Fruit fly (Drosophila melanogaster) whole organism, embryonic: Measurements from ENCODE around the gene heix.

Experiments used
- Atf3 ChIP-seq: fragments of 200-800 bp; sonication (Bioruptor generic); optimal IDR thresholded peaks from 3 replicates; lab custom pipeline; 2016; ENCODE audit warnings: missing biosample characterization, missing genetic modification characterization
- CG10462 ChIP-seq: fragments of 200-800 bp; sonication (Bioruptor generic); optimal IDR thresholded peaks from 2 replicates; lab custom pipeline; 2016; ENCODE audit warnings: missing biosample characterization, missing genetic modification characterization
- CG10979 ChIP-seq: fragments of 200-800 bp; sonication (Bioruptor generic); optimal IDR thresholded peaks from 2 replicates; lab custom pipeline; 2018; ENCODE audit warnings: missing biosample characterization, mild to moderate bottlenecking, missing genetic modification characterization, moderate library complexity
- CG12659 ChIP-seq: fragments of 200-800 bp; sonication (Bioruptor generic); optimal IDR thresholded peaks from 3 replicates; lab custom pipeline; 2017; ENCODE audit warnings: mild to moderate bottlenecking, missing biosample characterization, missing genetic modification reagents, missing genetic modification characterization
- CG13775 ChIP-seq: fragments of 200-800 bp; sonication (Bioruptor generic); optimal IDR thresholded peaks from 3 replicates; lab custom pipeline; 2017; ENCODE audit warnings: missing biosample characterization, mild to moderate bottlenecking, missing genetic modification characterization
- CG1602 ChIP-seq: fragments of 200-800 bp; sonication (Bioruptor generic); optimal IDR thresholded peaks from 3 replicates; lab custom pipeline; 2016; ENCODE audit warnings: missing biosample characterization, missing genetic modification characterization
- CG1647 ChIP-seq: fragments of 200-800 bp; sonication (Bioruptor generic); optimal IDR thresholded peaks from 3 replicates; lab custom pipeline; 2016; ENCODE audit warnings: missing biosample characterization, missing genetic modification characterization
- CG17802 ChIP-seq: fragments of 200-800 bp; sonication (Bioruptor generic); optimal IDR thresholded peaks from 2 replicates; lab custom pipeline; 2018; ENCODE audit warnings: missing biosample characterization, mild to moderate bottlenecking, missing genetic modification characterization, moderate library complexity
- CG31441 ChIP-seq: fragments of 200-800 bp; sonication (Bioruptor generic); IDR thresholded peaks from 2 replicates; pipeline ENCODE4 v1.3.6; 2022; ENCODE audit warnings: missing biosample characterization, missing genetic modification characterization
- CG3163 ChIP-seq: fragments of 200-800 bp; sonication (Bioruptor generic); optimal IDR thresholded peaks from 3 replicates; lab custom pipeline; 2016; ENCODE audit warnings: missing biosample characterization, missing genetic modification characterization
- CG34224 ChIP-seq: fragments of 200-800 bp; sonication (Bioruptor generic); IDR thresholded peaks from 3 replicates; pipeline ENCODE4 v1.3.6; 2022; ENCODE audit warnings: missing biosample characterization, missing genetic modification characterization; ENCODE audit not compliant: partially characterized antibody
- CG4360 ChIP-seq: fragments of 200-800 bp; sonication (Bioruptor generic); IDR thresholded peaks from 2 replicates; pipeline ENCODE4 v1.3.6; 2022; ENCODE audit warnings: missing biosample characterization, missing genetic modification characterization
- CG7963 ChIP-seq: fragments of 200-800 bp; sonication (Bioruptor generic); IDR thresholded peaks from 3 replicates; pipeline ENCODE4 v1.3.6; 2022; ENCODE audit warnings: missing biosample characterization, missing genetic modification characterization; ENCODE audit not compliant: partially characterized antibody
- CG8089 ChIP-seq: fragments of 200-800 bp; sonication (Bioruptor generic); optimal IDR thresholded peaks from 3 replicates; lab custom pipeline; 2016; ENCODE audit warnings: missing biosample characterization, missing genetic modification characterization
- CG9215 ChIP-seq: fragments of 200-800 bp; sonication (Bioruptor generic); IDR thresholded peaks from 2 replicates; pipeline ENCODE4 v1.3.6; 2022; ENCODE audit warnings: missing biosample characterization, missing genetic modification characterization
- CG9609 ChIP-seq: fragments of 200-800 bp; sonication (Bioruptor generic); optimal IDR thresholded peaks from 3 replicates; lab custom pipeline; 2016; ENCODE audit warnings: missing biosample characterization, missing genetic modification characterization
- CG9876 ChIP-seq: fragments of 200-800 bp; sonication (Bioruptor generic); optimal IDR thresholded peaks from 2 replicates; lab custom pipeline; 2016; ENCODE audit warnings: missing biosample characterization, missing genetic modification characterization
- Dek ChIP-seq: fragments of 200-800 bp; sonication (Bioruptor generic); optimal IDR thresholded peaks from 3 replicates; lab custom pipeline; 2019; ENCODE audit warnings: missing biosample characterization, mild to moderate bottlenecking, missing genetic modification characterization, moderate library complexity
- Ets97D ChIP-seq: fragments of 200-800 bp; sonication (Bioruptor generic); optimal IDR thresholded peaks from 3 replicates; lab custom pipeline; 2016; ENCODE audit warnings: missing biosample characterization, missing genetic modification characterization
- Fer3 ChIP-seq: fragments of 200-800 bp; sonication (Bioruptor generic); optimal IDR thresholded peaks from 2 replicates; lab custom pipeline; 2018; ENCODE audit warnings: missing biosample characterization, mild to moderate bottlenecking, missing genetic modification characterization, moderate library complexity
- HLH3B ChIP-seq: fragments of 200-800 bp; sonication (Bioruptor generic); IDR thresholded peaks from 2 replicates; pipeline ENCODE4 v1.3.6; 2022; ENCODE audit warnings: missing biosample characterization, missing genetic modification characterization
- Hr3 ChIP-seq: fragments of 200-800 bp; sonication (Bioruptor generic); optimal IDR thresholded peaks from 3 replicates; lab custom pipeline; 2016; ENCODE audit warnings: missing biosample characterization, missing genetic modification characterization
- Hr39 ChIP-seq: fragments of >200 bp; optimal IDR thresholded peaks from 2 replicates; lab custom pipeline; 2017
- MBD-R2 ChIP-seq: fragments of 200-800 bp; sonication (Bioruptor generic); IDR thresholded peaks from 2 replicates; pipeline ENCODE4 v1.3.6; 2022; ENCODE audit warnings: missing biosample characterization, missing genetic modification characterization
- NC2β ChIP-seq: fragments of 200-800 bp; sonication (Bioruptor generic); optimal IDR thresholded peaks from 2 replicates; lab custom pipeline; 2016; ENCODE audit warnings: missing biosample characterization, missing genetic modification characterization
- Optix ChIP-seq: fragments of 200-800 bp; sonication (Bioruptor generic); IDR thresholded peaks from 3 replicates; pipeline ENCODE4 v1.3.6; 2022; ENCODE audit warnings: missing biosample characterization, missing genetic modification characterization
- Ravus ChIP-seq: fragments of 200-800 bp; sonication (Bioruptor generic); IDR thresholded peaks from 2 replicates; pipeline ENCODE4 v1.3.6; 2022; ENCODE audit warnings: missing biosample characterization, missing genetic modification characterization
- Scr ChIP-seq: fragments of 200-800 bp; sonication (Bioruptor generic); IDR thresholded peaks from 2 replicates; pipeline ENCODE4 v1.3.6; 2022; ENCODE audit warnings: missing biosample characterization, missing genetic modification characterization; ENCODE audit not compliant: partially characterized antibody
- Usf ChIP-seq: fragments of 200-800 bp; sonication (Bioruptor generic); optimal IDR thresholded peaks from 2 replicates; lab custom pipeline; 2017; ENCODE audit warnings: missing genotype, missing biosample characterization, missing genetic modification characterization
- ato ChIP-seq: fragments of 200-800 bp; sonication (Bioruptor generic); IDR thresholded peaks from 2 replicates; pipeline ENCODE4 v1.3.6; 2022; ENCODE audit warnings: missing biosample characterization, missing genetic modification characterization; ENCODE audit not compliant: partially characterized antibody
- croc ChIP-seq: fragments of 200-800 bp; sonication (Bioruptor generic); conservative IDR thresholded peaks from 3 replicates; pipeline ENCODE4 v1.3.6; 2022; ENCODE audit warnings: missing biosample characterization, missing genetic modification characterization
- dan ChIP-seq: fragments of 200-800 bp; sonication (Bioruptor generic); IDR thresholded peaks from 2 replicates; pipeline ENCODE4 v1.3.6; 2022; ENCODE audit warnings: missing biosample characterization, missing genetic modification characterization
- esg ChIP-seq: fragments of 200-800 bp; sonication (Bioruptor generic); conservative IDR thresholded peaks from 2 replicates; pipeline ENCODE4 v1.3.6; 2022; ENCODE audit warnings: missing biosample characterization, missing genetic modification characterization
- fd96Cb ChIP-seq: fragments of 200-800 bp; sonication (Bioruptor generic); optimal IDR thresholded peaks from 2 replicates; lab custom pipeline; 2018; ENCODE audit warnings: missing biosample characterization, mild to moderate bottlenecking, missing genetic modification characterization, moderate library complexity
- fu2 ChIP-seq: fragments of 200-800 bp; sonication (Bioruptor generic); optimal IDR thresholded peaks from 2 replicates; lab custom pipeline; 2016; ENCODE audit warnings: missing biosample characterization, missing genetic modification characterization
- gfzf ChIP-seq: fragments of 200-800 bp; sonication (Bioruptor generic); optimal IDR thresholded peaks from 2 replicates; lab custom pipeline; 2016; ENCODE audit warnings: missing biosample characterization, mild to moderate bottlenecking, missing genetic modification characterization, moderate library complexity
- hb ChIP-seq: fragments of 200-800 bp; sonication (Bioruptor generic); IDR thresholded peaks from 3 replicates; pipeline ENCODE4 v1.3.6; 2022; ENCODE audit warnings: missing biosample characterization, missing genetic modification characterization; ENCODE audit not compliant: partially characterized antibody
- hkb ChIP-seq, 2 experiments: fragments of 200-800 bp in 1 of 2; fragments of >200 bp in 1 of 2; sonication (Bioruptor generic) in 1 of 2; IDR thresholded peaks in 1 of 2; optimal IDR thresholded peaks in 1 of 2; 2 replicates each; pipeline versions ENCODE4 v1.3.6 to Lab custom; 2017 to 2022; ENCODE audit warnings: missing biosample characterization in 1 of 2, missing genetic modification characterization in 1 of 2
- jumu ChIP-seq: fragments of 200-800 bp; sonication (Bioruptor generic); optimal IDR thresholded peaks from 3 replicates; lab custom pipeline; 2016; ENCODE audit warnings: missing biosample characterization, missing genetic modification characterization
- kni ChIP-seq: fragments of 200-800 bp; sonication (Bioruptor generic); optimal IDR thresholded peaks from 3 replicates; lab custom pipeline; 2017; ENCODE audit warnings: mild to moderate bottlenecking, missing biosample characterization, missing genetic modification reagents, missing genetic modification characterization
- lola ChIP-seq, 3 experiments: fragments of >200 bp in 2 of 3; fragments of 200-800 bp in 1 of 3; sonication (Bioruptor generic) in 1 of 3; optimal IDR thresholded peaks; 2 replicates each; lab custom pipeline; 2017 to 2019; ENCODE audit warnings: missing biosample characterization in 3 of 3, missing genetic modification characterization in 3 of 3, mild to moderate bottlenecking in 1 of 3, moderate library complexity in 1 of 3
- luna ChIP-seq: fragments of 200-800 bp; sonication (Bioruptor generic); optimal IDR thresholded peaks from 2 replicates; lab custom pipeline; 2016; ENCODE audit warnings: missing biosample characterization, missing genetic modification characterization
- odd ChIP-seq: fragments of 200-800 bp; sonication (Bioruptor generic); optimal IDR thresholded peaks from 2 replicates; lab custom pipeline; 2017; ENCODE audit warnings: missing biosample characterization, mild to moderate bottlenecking, missing genetic modification characterization
- pum ChIP-seq: fragments of 200-800 bp; sonication (Bioruptor generic); optimal IDR thresholded peaks from 2 replicates; lab custom pipeline; 2016; ENCODE audit warnings: missing biosample characterization, missing genetic modification characterization
- run ChIP-seq: fragments of 200-800 bp; sonication (Bioruptor generic); optimal IDR thresholded peaks from 3 replicates; lab custom pipeline; 2018; ENCODE audit warnings: missing biosample characterization, mild to moderate bottlenecking, missing genetic modification characterization
- sob ChIP-seq: fragments of 200-800 bp; sonication (Bioruptor generic); IDR thresholded peaks from 2 replicates; pipeline ENCODE4 v1.3.6; 2022; ENCODE audit warnings: missing biosample characterization, missing genetic modification characterization
- tgo ChIP-seq: fragments of 200-800 bp; sonication (Bioruptor generic); IDR thresholded peaks from 3 replicates; pipeline ENCODE4 v1.3.6; 2022; ENCODE audit warnings: missing biosample characterization, missing genetic modification characterization
- tup ChIP-seq: fragments of 200-800 bp; sonication (Bioruptor generic); optimal IDR thresholded peaks from 2 replicates; lab custom pipeline; 2016; ENCODE audit warnings: missing biosample characterization, mild to moderate bottlenecking, missing genetic modification characterization, moderate library complexity
- twi ChIP-seq: fragments of 200-800 bp; optimal IDR thresholded peaks from 2 replicates; lab custom pipeline; 2019; ENCODE audit warnings: missing biosample characterization, mild to moderate bottlenecking, missing genetic modification characterization, moderate library complexity
- wek ChIP-seq: fragments of 200-800 bp; sonication (Bioruptor generic); optimal IDR thresholded peaks from 3 replicates; lab custom pipeline; 2018; ENCODE audit warnings: missing biosample characterization, mild to moderate bottlenecking, missing genetic modification characterization, moderate library complexity

Gene heix

dm6 chr2L:16329102-16329520 lies 29.5 kb upstream of the heix start, which contains the start of gene mRpL4 (continued):
- peak; percentile 99 for TF ChIP-seq ato (GFP tag; lab: Robert Waterston, UW)
- TF ChIP-seq luna (GFP tag; lab: Kevin White, UChicago): peak; percentile 29
- no peak; the same call in 1 of the 2 replicates for TF ChIP-seq CG4360
- peak; percentile 51 for TF ChIP-seq CG9215
- TF ChIP-seq croc (GFP tag; lab: Robert Waterston, UW): no peak
- peak; percentile 94 for TF ChIP-seq MBD-R2 (GFP tag; lab: Robert Waterston, UW)
- TF ChIP-seq Dek: peak; percentile 62
- TF ChIP-seq CG1647 (GFP tag; lab: Kevin White, UChicago): peak; percentile 46
- TF ChIP-seq gfzf: peak; percentile 18
- peak; percentile 83 for TF ChIP-seq jumu (GFP tag; lab: Kevin White, UChicago)
- peak; percentile 31 for TF ChIP-seq wek
- TF ChIP-seq CG34224 (GFP tag; lab: Robert Waterston, UW): peak; percentile 99
- peak; percentile 24 for TF ChIP-seq kni (GFP tag; lab: Kevin White, UChicago)
- peak; percentile 75 for TF ChIP-seq CG9609 (GFP tag; lab: Kevin White, UChicago)
- no peak for TF ChIP-seq CG31441 (GFP tag; lab: Robert Waterston, UW)
- TF ChIP-seq CG8089: peak; percentile 71
- TF ChIP-seq CG3163 (GFP tag; lab: Kevin White, UChicago): peak; percentile 58
- peak; percentile 58 for TF ChIP-seq CG1602 (GFP tag; lab: Kevin White, UChicago)
- peak; percentile 60 for TF ChIP-seq NC2β (GFP tag; lab: Kevin White, UChicago)
- TF ChIP-seq odd (GFP tag; lab: Kevin White, UChicago): no peak
- TF ChIP-seq tgo: peak; percentile 27; the same call in 1 of the 3 replicates
- TF ChIP-seq CG13775 (GFP tag; lab: Kevin White, UChicago): peak; percentile 56
- TF ChIP-seq tup (GFP tag; lab: Kevin White, UChicago): no peak
- peak; percentile 95 for TF ChIP-seq CG7963
- TF ChIP-seq Ravus: no peak
- peak; percentile 39; the same call in 2 of the 3 replicates for TF ChIP-seq Optix (GFP tag; lab: Robert Waterston, UW)
- peak; percentile 80 for TF ChIP-seq CG12659 (GFP tag; lab: Kevin White, UChicago)
- TF ChIP-seq Atf3: peak; percentile 68
- peak; percentile 79 for TF ChIP-seq Hr3 (GFP tag; lab: Kevin White, UChicago)
- peak; percentile 27 for TF ChIP-seq fd96Cb (tag; lab: Kevin White, UChicago)
- peak; percentile 70 for TF ChIP-seq fu2 (GFP tag; lab: Kevin White, UChicago)
- TF ChIP-seq pum (GFP tag; lab: Kevin White, UChicago): peak; percentile 85
- TF ChIP-seq Usf: no peak
- TF ChIP-seq CG10979 (tag; lab: Kevin White, UChicago): peak; percentile 50
- TF ChIP-seq HLH3B (GFP tag; lab: Robert Waterston, UW): peak; percentile 48; the same call in 1 of the 2 replicates
- TF ChIP-seq twi (tag; lab: Kevin White, UChicago): peak; percentile 25
- peak; percentile 53 for TF ChIP-seq CG17802
- TF ChIP-seq Scr: peak; percentile 99
- peak in 1 of 3 experiments; percentile 47 for TF ChIP-seq lola (GFP tag; optimal IDR thresholded peaks at IDR 0.05; lab: Kevin White, UChicago)
- TF ChIP-seq esg (GFP tag; lab: Robert Waterston, UW): peak; percentile 31; the same call in 1 of the 2 replicates
- TF ChIP-seq hb: peak; percentile 99
- TF ChIP-seq run (tag; lab: Kevin White, UChicago): no peak
- no peak for TF ChIP-seq dan
- TF ChIP-seq Ets97D (GFP tag; lab: Kevin White, UChicago): peak; percentile 70
- TF ChIP-seq CG9876 (GFP tag; lab: Kevin White, UChicago): peak; percentile 74
- peak; percentile 84 for TF ChIP-seq sob
- no peak for TF ChIP-seq hkb (optimal IDR thresholded peaks at IDR 0.05; lab: Kevin White, UChicago)
- TF ChIP-seq hkb (GFP tag; IDR thresholded peaks at IDR 0.05; lab: Robert Waterston, UW): peak; percentile 35; the same call in 1 of the 2 replicates
- TF ChIP-seq CG10462: peak; percentile 52
- no peak for TF ChIP-seq Hr39 (lab: Kevin White, UChicago)
- TF ChIP-seq Fer3: peak; percentile 54
